Worm (Caenorhabditis elegans) whole organism, young adult: Measurements from ENCODE around the gene vab-9.

Experiments
- B0336.3 ChIP-seq: fragments of 200-800 bp; sonication (Bioruptor generic); IDR thresholded peaks from 2 replicates; pipeline ENCODE4 v1.3.6; 2022; ENCODE audit warnings: missing genetic modification characterization, missing compliant biosample characterization
- C06A6.2 ChIP-seq: fragments of 200-800 bp; sonication (Bioruptor generic); conservative IDR thresholded peaks from 2 replicates; pipeline ENCODE4 v1.3.6; 2022; ENCODE audit warnings: missing genetic modification characterization, missing compliant biosample characterization
- ama-1 ChIP-seq, 3 experiments: fragments of 150-350 bp in 1 of 3; sonication (generic microtip) in 2 of 3; optimal IDR thresholded peaks; 2 replicates each; lab custom pipeline; 2014 to 2018; ENCODE audit warnings: missing biosample characterization in 2 of 3, missing genetic modification characterization in 2 of 3, missing genetic modification reagents in 2 of 3
- ceh-91 ChIP-seq: fragments of 200-800 bp; sonication (Bioruptor generic); IDR thresholded peaks from 2 replicates; pipeline ENCODE4 v1.3.6; 2022; ENCODE audit warnings: missing genetic modification reagents, missing genetic modification characterization, missing compliant biosample characterization
- tlf-1 ChIP-seq: fragments of 200-800 bp; sonication (Bioruptor generic); optimal IDR thresholded peaks from 2 replicates; lab custom pipeline; 2018; ENCODE audit warnings: mild to moderate bottlenecking, missing genetic modification characterization, missing compliant biosample characterization

DNA sequence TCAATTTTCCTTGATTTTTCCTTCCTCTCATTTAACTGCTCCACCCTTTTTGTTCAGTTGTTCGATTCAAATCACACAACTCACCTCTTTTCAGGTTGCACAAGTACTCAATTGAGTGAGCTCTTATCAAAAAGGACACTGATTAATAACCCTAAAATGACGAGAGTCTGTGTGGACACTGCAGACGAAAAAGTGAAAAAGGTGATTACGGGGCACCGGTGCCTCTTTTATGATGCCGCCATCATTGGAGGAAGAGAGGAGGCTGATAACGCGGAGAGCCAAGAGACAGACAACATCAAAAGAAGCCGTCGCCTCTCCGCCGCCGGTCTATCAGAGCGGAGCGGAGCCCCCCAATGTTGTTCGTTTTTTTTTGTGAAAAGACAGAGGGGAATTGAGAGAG lies 12.4 kb downstream of the vab-9 start, which contains the start of gene sptf-2:
- no peak for TF ChIP-seq tlf-1 (GFP tag; lab: Kevin White, UChicago)
- no peak for TF ChIP-seq ama-1 (optimal IDR thresholded peaks at IDR 0.05; lab: Kevin White, UChicago)
- TF ChIP-seq ama-1 (GFP tag; optimal IDR thresholded peaks at IDR 0.05; lab: Kevin White, UChicago): no peak
- no peak for TF ChIP-seq B0336.3 (GFP tag; lab: Robert Waterston, UW)
- TF ChIP-seq C06A6.2 (GFP tag; lab: Robert Waterston, UW): no peak
- no peak for TF ChIP-seq ceh-91 (GFP tag; lab: Robert Waterston, UW)
